Worm (Caenorhabditis elegans): ENCODE measurements around the gene B0286.1.
A peak's percentile ranks its signal among the peaks of the same experiment; 100 is the strongest.

B0286.1 gene

ce11 chrII:4376295-4377172 lies 1.8 kb upstream of the B0286.1 start, which contains the start of gene ntl-2:
TSS of gene ntl-2 (minus strand) at chrII:4376465.
- TF ChIP-seq Y95B8A.8 (GFP tag; IDR thresholded peaks at IDR 0.05) (peak; percentile 70; the same call in 1 of the 2 replicates), ztf-22 (GFP tag; optimal IDR thresholded peaks at IDR 0.05) (peak; percentile 73), rcor-1 (GFP tag; IDR thresholded peaks at IDR 0.05) (peak; percentile 88), him-1 (tag; optimal IDR thresholded peaks at IDR 0.05) (no peak), hsf-1 (GFP tag; IDR thresholded peaks at IDR 0.05) (peak; percentile 63; the same call in 1 of the 2 replicates), mel-28 (tag; optimal IDR thresholded peaks at IDR 0.05; ENCODE audit: borderline replicate concordance) (peak; percentile 59), attf-3 (GFP tag; conservative IDR thresholded peaks at IDR 0.05) (no peak), madf-10 (tag; optimal IDR thresholded peaks at IDR 0.05) (peak; percentile 75), snpc-4 (GFP tag; optimal IDR thresholded peaks at IDR 0.05) (peak; percentile 34), snpc-4 (tag; optimal IDR thresholded peaks at IDR 0.05) (peak in 3 of 4 experiments; percentile 29 to 76 (median 69)), nfya-2 (GFP tag; IDR thresholded peaks at IDR 0.05) (0 out of 2 replicates have a peak, but pooled peaks have one; percentile 38), C06A6.2 (GFP tag; conservative IDR thresholded peaks at IDR 0.05) (peak; percentile 81), mes-4 (tag; optimal IDR thresholded peaks at IDR 0.05) (no peak), ztf-26 (tag; optimal IDR thresholded peaks at IDR 0.05) (peak; percentile 95), F10E7.11 (tag; optimal IDR thresholded peaks at IDR 0.05) (no peak), zim-3 (tag; optimal IDR thresholded peaks at IDR 0.05) (peak; percentile 65), F33H1.4 (GFP tag; IDR thresholded peaks at IDR 0.05) (peak; percentile 46), nhr-27 (tag; optimal IDR thresholded peaks at IDR 0.05) (no peak), attf-6 (GFP tag; IDR thresholded peaks at IDR 0.05) (no peak), ztf-18 (tag; optimal IDR thresholded peaks at IDR 0.05) (peak; percentile 2), nfya-1 (tag; optimal IDR thresholded peaks at IDR 0.05; ENCODE audit: borderline replicate concordance, insufficient read depth) (no peak), ets-4 (GFP tag; optimal IDR thresholded peaks at IDR 0.05) (peak; percentile 86), snpc-3.4 (tag; optimal IDR thresholded peaks at IDR 0.05) (peak; percentile 16), ztf-6 (GFP tag; IDR thresholded peaks at IDR 0.05) (0 out of 2 replicates have a peak, but pooled peaks have one; percentile 34), nhr-90 (tag; optimal IDR thresholded peaks at IDR 0.05) (no peak), let-526 (GFP tag; IDR thresholded peaks at IDR 0.05) (peak; percentile 89), ztf-3 (GFP tag; optimal IDR thresholded peaks at IDR 0.05) (peak; percentile 87), madf-6 (GFP tag; IDR thresholded peaks at IDR 0.05) (peak; percentile 60; the same call in 1 of the 2 replicates), Y53F4B.3 (GFP tag; IDR thresholded peaks at IDR 0.05) (0 out of 2 replicates have a peak, but pooled peaks have one; percentile 5), repo-1 (tag; optimal IDR thresholded peaks at IDR 0.05) (peak; percentile 88), lin-26 (GFP tag; IDR thresholded peaks at IDR 0.05) (peak; percentile 48; the same call in 1 of the 2 replicates), fkh-3 (tag; optimal IDR thresholded peaks at IDR 0.05) (peak; percentile 6), let-607 (tag; optimal IDR thresholded peaks at IDR 0.05) (peak; percentile 75 to 81), zfh-2 (GFP tag; conservative IDR thresholded peaks at IDR 0.05) (peak; percentile 100), nhr-120 (GFP tag; IDR thresholded peaks at IDR 0.05) (no peak), K12H6.12 (tag; optimal IDR thresholded peaks at IDR 0.05) (peak; percentile 98), Y53G8AR.9 (GFP tag; conservative IDR thresholded peaks at IDR 0.05) (peak; percentile 88), B0336.3 (GFP tag; IDR thresholded peaks at IDR 0.05) (peak; percentile 99), atf-7 (tag; optimal IDR thresholded peaks at IDR 0.05) (peak; percentile 94), tbp1 (GFP tag; optimal IDR thresholded peaks at IDR 0.05) (peak; percentile 71), Y79H2A.3 (GFP tag; conservative IDR thresholded peaks at IDR 0.05) (no peak), attf-5 (GFP tag; optimal IDR thresholded peaks at IDR 0.05) (peak; percentile 99), gei-17 (GFP tag; optimal IDR thresholded peaks at IDR 0.05) (peak; percentile 80), pha-4 (tag; optimal IDR thresholded peaks at IDR 0.05) (peak; percentile 15), chd-7 (tag; optimal IDR thresholded peaks at IDR 0.05) (peak; percentile 97), unc-130 (GFP tag; optimal IDR thresholded peaks at IDR 0.05) (no peak)

Measured in whole organism, young adult.